Worm (Caenorhabditis elegans) whole organism, dauer: ENCODE results near the gene K05B2.2.

Source experiments
- unc-62 ChIP-seq: sonication (generic microtip); optimal IDR thresholded peaks from 2 replicates; lab custom pipeline; 2017; ENCODE audit warnings: missing biosample characterization, missing genetic modification reagents, missing genetic modification characterization

The K05B2.2 gene

DNA sequence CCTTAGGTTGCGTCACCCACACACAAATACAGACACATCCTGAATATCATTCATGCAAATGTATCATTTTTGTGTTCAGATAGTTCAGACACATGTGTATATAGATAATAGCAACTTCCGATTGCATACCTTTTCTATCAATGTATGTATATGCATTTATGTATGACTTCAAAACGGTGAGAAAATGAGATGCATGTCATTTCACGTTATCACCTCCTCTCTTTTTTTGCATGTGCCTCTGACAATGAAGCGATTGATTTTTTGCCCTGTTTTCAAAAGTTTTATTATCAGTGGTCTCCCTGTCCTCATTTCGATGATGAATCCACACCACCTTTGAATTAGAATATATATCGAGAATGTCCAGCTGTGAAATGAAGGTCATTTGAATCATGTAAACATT is at the start of gene K05B2.2:
Gene K05B2.2, plus strand, starts transcription at position 278 of the 400 bp plus-strand sequence.
- no peak for TF ChIP-seq unc-62

DNA sequence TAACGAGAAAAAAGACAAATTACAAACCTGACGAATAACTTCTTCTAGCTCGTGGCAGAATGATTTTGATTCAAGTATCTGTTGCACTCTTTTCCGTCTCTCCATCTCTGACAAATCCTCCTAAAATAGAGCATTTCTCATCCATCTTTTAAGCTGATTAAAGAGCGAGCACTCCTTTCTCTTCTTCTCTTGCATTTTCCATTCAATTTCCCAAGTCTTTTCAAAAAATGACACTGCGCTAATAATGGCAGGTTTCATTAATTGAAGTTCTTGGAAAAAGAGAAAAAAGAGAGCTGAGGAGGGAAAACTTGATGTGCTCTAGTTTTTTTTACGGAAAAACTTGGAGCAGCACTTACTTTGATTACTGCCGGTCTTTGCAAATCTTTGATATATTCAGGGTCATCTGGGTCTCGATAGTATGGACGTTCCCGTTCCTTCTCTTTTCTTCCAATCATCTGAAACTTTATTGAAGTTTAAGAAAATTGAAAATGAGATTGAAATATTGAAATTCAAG is 46.2 kb upstream of the K05B2.2 start, which contains the start of gene add-1:
Gene add-1, minus strand, starts transcription at position 464 of the 514 bp plus-strand sequence.
- no peak for TF ChIP-seq unc-62

DNA sequence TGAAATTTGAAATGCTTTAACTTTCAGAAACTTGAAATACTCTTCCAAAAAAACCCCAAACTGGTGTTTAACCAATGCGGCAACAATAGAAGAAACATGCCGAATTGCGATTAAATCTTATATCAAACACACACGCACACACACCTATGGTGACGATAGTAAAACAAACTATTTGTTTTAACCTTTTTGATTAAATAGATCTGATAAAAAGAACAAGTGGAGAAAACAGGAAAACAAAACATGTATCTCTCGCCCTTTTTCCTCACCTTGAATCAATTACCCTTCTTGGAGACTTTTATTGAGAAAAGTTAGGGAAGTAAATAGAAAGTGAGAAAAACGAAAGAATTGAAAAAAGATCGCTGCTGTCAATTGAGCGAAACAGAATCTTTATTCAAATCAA is 44.5 kb upstream of the K05B2.2 start:
- TF ChIP-seq unc-62: no peak

DNA sequence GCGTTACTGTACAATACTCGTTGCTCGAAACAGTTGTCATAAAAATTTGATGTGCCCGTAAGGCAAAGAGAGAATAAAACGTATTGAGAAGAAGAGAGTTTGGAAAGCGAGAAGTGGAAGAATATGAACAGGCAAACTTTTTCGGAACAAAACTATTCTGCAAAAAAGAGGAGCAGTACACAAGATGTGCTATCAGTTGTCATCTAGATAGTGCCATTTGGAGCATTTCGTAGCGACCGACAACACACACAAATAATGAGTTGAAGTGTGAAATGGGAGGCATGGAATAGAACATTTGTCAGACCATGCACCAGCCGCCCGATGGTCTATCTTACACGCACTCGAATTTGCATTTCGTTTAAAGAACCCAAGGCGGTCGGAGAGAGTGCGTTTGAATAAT is 43.8 kb upstream of the K05B2.2 start:
- no peak for TF ChIP-seq unc-62

DNA sequence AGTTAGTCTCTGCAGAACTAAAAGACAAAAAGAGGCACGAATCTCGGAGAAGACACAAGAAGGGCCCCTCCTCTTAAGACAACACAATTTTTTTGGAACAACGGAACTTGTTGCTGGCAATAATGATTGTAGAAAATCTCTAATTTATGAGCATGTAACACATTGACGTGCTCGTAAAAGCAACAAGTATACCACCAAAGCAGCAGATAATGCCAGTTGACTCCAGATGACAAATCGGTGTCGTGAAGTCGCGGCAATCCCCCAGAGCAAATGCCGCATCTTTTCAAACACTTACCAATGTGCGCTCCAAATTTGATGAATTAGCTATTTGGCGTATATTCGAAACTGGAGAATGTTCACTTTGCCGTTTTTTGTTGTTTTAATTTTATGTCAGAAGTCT is 41.7 kb upstream of the K05B2.2 start:
- TF ChIP-seq unc-62: no peak

DNA sequence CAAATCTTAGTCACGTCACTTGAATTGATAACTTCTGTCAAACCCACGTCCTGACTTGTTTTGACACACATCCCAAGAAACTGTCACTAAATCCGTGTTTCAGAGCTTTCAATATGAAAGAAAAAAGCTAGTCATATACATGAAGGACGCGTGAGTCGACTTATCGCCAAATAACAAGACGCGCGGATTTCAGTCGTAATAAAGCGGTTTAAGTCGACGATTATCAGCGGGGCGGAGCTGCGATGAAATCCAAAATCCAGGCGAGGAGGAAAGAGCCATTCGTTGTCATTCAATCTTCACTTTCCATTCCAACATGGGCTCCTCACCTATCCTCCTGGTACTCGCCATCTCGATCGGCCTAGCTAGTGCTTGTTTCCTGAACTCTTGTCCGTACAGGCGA is 40.1 kb upstream of the K05B2.2 start, which contains the start of gene ntc-1:
Gene ntc-1, plus strand, starts transcription at position 301 of the 400 bp plus-strand sequence.
- no peak for TF ChIP-seq unc-62

DNA sequence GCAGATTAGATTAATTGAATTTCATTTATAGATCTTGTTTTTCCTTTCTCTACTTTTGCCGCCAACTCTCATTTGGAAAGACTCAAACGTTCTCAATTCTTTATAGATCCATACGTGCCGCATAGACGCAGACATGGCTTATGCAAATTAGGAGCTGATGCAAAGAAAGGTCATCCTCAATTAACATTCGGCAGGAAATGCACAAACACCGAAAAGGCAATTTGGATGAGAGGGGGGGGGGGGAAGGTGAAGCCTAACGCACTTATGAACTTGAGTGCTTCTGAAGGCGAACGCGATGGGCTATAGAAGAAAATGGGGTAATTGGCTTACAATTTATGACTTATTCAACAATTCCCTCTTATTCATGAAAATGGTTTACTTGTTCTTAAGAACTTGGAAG is 36.3 kb upstream of the K05B2.2 start:
- TF ChIP-seq unc-62: no peak

DNA sequence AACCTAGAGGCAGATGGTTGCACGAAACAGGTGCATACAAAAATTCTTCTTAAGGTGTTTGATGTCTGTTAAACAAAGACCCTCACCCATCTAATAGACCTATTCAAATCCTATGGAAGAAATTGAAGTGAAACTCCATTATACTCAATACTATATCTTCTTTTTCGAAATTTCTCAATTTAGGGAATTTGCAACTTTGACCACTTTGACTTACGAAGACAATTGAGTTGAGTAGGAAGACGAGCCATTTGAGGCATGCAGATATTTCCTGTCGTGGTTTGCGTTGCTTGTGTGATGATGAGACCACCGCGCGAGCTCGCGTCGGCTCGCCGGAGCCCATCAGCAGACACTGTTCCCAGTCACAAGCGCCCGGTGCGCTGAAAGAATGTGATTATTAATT is 35.2 kb upstream of the K05B2.2 start:
- TF ChIP-seq unc-62: no peak

DNA sequence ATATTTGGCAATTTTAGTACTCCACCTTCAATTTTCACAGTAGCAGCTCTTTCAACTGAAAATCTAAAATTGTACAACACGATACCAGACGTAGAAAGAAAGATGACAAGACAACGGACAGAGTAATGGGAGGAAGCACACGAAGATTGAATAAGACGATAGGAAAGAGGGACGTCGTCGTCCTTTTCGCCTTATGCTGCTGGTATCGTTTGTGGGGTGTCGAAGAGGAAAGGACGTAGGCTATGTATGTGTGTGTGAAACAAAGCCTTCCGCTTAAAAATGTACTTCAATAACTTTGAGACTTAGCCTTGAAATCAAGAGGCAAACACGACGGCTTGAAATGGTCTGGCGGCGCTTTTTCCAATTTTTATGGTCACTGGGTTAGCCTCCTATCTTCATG is 33.1 kb upstream of the K05B2.2 start:
- TF ChIP-seq unc-62: no peak

DNA sequence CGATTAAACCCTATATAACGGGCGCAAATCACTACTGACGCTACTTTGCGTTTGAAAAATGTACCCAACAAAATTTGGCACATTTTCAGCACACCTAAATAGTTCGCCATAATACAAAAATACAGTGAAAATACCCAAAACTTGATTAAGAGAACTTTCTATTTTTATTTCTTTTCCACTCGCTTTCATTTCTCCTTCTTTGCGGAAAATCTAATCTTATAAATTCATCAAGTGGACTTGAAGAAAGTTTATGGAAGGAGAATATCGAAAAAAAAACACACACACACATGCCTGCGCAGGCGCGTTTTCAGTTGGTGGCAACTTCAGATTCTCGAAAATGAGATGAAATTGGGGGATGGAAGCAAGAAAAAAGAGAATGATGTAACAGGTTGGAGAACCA is 30.6 kb upstream of the K05B2.2 start:
- no peak for TF ChIP-seq unc-62

DNA sequence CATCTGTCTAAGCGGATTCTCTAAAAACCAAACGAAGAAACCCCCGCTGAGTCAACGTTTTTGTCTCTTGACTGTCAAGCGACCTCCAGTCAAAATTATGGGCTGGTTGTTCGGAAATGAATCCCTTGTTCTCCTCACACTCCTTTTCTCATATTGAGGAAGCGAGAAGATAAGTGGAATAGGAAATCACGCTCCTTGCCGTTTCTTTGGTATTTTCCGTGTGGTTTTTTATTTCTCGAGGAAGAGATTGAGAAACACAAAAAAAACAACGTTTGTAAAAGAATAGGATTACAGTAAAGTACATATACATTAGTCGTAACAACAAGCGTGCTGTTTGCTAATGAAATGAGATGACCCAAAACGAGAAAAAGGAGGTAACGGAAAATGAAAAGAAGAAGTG is 29.0 kb upstream of the K05B2.2 start, which contains the start of gene tsp-14:
Gene tsp-14, minus strand, starts transcription at position 62 of the 400 bp plus-strand sequence.
- TF ChIP-seq unc-62: no peak

DNA sequence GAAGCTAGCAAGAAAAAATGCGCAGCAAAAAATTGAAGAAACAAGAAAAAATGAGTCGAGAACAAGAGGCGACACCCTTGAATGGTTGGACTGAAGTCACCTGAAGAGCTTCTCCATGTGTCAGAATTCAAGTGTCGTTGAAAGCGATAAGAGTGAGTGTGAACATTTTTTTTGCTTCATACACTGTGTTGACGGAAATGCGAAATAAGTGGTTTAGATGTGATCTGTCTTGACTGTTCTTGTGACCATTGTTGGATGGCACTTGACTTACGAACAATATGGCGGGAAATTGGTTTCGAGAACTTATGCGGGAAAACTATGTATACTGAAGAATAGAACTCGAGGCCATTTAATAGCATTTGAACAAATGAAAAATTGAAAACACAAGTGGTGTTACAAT is 25.9 kb upstream of the K05B2.2 start:
- no peak for TF ChIP-seq unc-62

DNA sequence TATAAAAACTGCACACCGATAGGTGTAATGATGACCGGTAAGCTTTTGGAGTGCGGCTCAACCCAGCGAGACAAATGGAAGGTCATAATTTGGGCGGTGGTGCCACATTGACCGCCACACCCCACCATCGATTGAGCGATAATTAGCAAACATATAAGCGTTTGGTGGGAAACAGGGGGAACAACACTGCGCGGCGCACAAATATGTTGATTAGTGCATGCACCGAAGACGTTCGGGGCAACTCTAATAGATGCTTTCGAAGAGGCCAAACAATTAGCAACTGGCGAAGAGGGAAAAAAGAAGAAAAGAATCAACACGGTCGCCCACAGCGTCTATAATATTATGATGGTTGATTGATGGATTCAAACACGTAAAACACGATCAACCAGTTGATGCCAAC is 24.6 kb upstream of the K05B2.2 start:
- no peak for TF ChIP-seq unc-62

DNA sequence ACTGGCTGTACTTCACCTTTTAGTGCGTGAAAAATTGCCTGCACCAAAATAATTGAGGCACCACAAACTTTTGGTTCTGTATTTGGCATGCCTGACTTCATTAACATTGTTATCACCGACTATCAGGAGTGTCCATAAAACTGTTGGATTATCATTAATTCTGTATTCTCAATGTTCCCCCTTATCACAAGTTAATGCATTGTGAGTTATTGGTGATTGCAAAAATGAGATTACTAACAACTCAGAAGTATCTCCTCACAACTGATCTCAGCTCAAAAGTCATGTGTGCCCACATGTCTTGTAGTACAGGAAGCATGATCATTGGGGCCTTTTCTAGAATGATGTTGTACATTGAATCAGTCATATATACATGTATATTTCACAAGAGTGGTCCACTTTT is 20.2 kb upstream of the K05B2.2 start, which contains the start of gene arrd-23:
Gene arrd-23, plus strand, starts transcription at position 301 of the 400 bp plus-strand sequence.
- no peak for TF ChIP-seq unc-62

DNA sequence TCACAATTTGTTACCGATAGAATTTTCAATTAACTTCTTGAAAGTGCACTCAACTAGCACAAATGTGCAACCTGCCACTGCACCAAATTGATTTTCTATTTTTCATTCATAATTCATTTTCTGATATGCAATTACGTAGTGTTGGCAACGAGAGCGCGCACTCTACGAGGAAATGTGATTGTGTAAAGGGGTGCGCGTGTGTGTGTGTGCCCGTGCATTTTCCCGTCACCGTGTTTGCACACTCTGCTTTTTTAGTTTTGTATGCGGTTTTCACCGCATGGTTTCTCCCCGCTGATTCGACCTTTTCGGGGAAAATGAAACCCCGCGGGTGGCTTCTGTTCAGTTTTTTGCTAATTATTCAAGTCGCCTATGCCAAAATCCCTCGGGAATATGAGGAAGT is 15.7 kb upstream of the K05B2.2 start, which contains the start of gene T07F12.2:
Gene T07F12.2, plus strand, starts transcription at position 87 of the 400 bp plus-strand sequence.
- TF ChIP-seq unc-62: no peak

DNA sequence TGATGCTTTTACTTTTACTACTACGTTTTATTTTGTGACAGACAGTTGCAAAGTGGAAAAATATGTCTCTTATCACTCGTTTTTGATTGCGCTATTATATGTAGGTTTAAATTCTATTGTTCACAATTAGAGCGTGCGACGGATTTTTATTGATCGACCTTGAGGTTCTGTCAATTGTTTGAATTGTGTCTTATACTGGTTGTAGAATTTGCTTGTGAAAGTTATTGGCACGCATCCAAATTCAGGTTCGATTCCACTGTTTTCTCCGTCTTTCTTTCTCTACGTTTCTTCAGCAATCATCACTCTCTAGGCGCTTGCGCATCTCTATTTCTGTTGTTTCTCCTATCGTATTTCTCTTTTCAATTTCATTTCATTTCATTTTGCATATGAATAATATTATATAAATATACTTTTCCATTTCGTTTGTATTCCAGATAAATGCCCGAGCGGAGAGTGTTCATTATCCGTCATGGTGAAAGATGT is 12.2 kb upstream of the K05B2.2 start, which contains the start of gene T07F12.1:
Gene T07F12.1, plus strand, starts transcription at position 433 of the 483 bp plus-strand sequence.
- no peak for TF ChIP-seq unc-62

DNA sequence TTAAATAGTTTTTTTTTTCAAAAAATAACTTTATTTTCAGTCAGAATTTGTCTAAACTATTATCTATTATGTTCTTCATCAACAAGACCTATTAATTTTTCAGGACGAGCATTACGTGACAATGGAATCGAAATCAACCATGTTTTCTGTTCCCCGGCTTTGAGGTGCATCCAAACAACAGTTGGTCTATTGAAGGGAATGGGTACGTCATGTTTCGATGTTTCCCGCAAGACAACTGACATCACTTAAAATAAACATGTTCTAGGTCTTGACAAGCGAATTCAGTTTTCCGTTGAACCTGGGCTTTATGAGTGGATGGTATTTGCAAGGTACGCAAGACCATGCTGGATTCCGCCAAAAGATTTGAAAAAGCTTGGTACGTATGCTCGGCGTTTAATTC is 10.7 kb upstream of the K05B2.2 start:
- TF ChIP-seq unc-62: no peak

DNA sequence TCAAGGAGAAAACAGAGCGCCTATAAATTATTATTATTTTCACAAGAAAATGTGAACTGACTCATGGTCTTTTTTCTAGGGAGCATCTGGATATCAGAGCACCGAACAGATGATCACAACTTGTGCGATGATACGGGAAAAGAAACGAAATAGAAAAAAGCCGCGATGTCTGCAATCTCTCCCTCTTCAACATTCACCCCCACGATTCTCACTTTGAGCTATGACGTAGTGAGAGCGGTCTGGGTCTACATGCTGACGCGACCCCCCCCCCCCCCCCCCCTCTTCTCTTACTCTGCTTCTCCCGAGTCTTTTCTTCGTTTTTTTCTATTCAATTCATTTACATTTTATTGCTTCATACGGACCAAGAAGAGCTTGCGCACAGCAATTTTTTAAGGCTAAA is 6.3 kb upstream of the K05B2.2 start:
- TF ChIP-seq unc-62: no peak

DNA sequence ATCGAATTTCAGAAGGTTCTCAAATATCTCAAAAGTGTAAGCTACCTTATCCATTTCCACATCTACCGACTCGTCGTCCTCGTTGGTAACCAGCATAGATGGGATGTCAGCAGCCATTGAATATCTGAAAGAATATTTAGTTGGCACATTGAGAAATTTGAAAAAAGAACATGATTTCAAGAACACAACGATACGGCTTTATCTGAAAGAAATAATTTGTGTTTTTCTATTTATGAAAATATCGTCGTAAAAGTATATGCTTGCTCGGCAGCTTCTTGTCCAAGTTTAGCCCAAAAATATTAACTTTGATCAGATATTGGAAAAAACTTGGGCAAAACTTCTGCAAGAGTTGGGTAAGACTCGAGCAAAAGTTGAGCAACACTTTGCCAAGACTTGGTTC is 5.2 kb upstream of the K05B2.2 start, which contains the start of gene T07F12.4:
Gene T07F12.4, minus strand, starts transcription at position 130 of the 400 bp plus-strand sequence.
- no peak for TF ChIP-seq unc-62
